Worm (Caenorhabditis elegans) whole organism, L4 larva: ENCODE data around the gene arrd-8.

Experiments
- F10B5.3 ChIP-seq: sonication (generic microtip); optimal IDR thresholded peaks from 2 replicates; lab custom pipeline; 2016; ENCODE audit warnings: mild to moderate bottlenecking, missing genetic modification characterization, missing compliant biosample characterization
- F44E2.7 ChIP-seq: fragments of 200-800 bp; sonication (Bioruptor generic); IDR thresholded peaks from 2 replicates; pipeline ENCODE4 v2.1.2; 2022; ENCODE audit warnings: missing genetic modification characterization, missing compliant biosample characterization
- Y105C5A.15 ChIP-seq: fragments of 200-800 bp; sonication (Bioruptor generic); IDR thresholded peaks from 2 replicates; pipeline ENCODE4 v1.3.6; 2022; ENCODE audit warnings: missing genetic modification characterization, missing compliant biosample characterization
- Y48G9A.11 ChIP-seq: fragments of 200-800 bp; sonication (Bioruptor generic); IDR thresholded peaks from 2 replicates; pipeline ENCODE4 v1.3.6; 2022; ENCODE audit warnings: missing genetic modification reagents, missing genetic modification characterization, missing compliant biosample characterization
- Y75B8A.6 ChIP-seq: fragments of 200-800 bp; sonication (Bioruptor generic); IDR thresholded peaks from 2 replicates; pipeline ENCODE4 v1.3.6; 2022; ENCODE audit warnings: missing genetic modification reagents, missing genetic modification characterization, missing compliant biosample characterization
- ZK337.2 ChIP-seq: fragments of 200-800 bp; sonication (Bioruptor generic); IDR thresholded peaks from 2 replicates; pipeline ENCODE4 v1.3.6; 2022; ENCODE audit warnings: missing genetic modification reagents, missing genetic modification characterization, missing compliant biosample characterization
- ZK546.5 ChIP-seq, 2 experiments: sonication (generic microtip); optimal IDR thresholded peaks; 2 replicates each; lab custom pipeline; 2017; ENCODE audit warnings: missing biosample characterization in 2 of 2, missing genetic modification characterization in 2 of 2
- aha-1 ChIP-seq: fragments of 150-350 bp; peaks from one replicate; lab custom pipeline; 2014; ENCODE audit warnings: missing biosample characterization, missing genetic modification characterization
- ama-1 ChIP-seq: fragments of 150-350 bp; optimal IDR thresholded peaks from 2 replicates; lab custom pipeline; 2014; ENCODE audit warnings: inconsistent platforms, mixed read lengths
- attf-4 ChIP-seq: sonication (generic microtip); optimal IDR thresholded peaks from 3 replicates; lab custom pipeline; 2017; ENCODE audit warnings: missing biosample characterization, missing genetic modification characterization
- ceh-20 ChIP-seq: fragments of 200-800 bp; sonication (Bioruptor generic); IDR thresholded peaks from 2 replicates; pipeline ENCODE4 v1.3.6; 2022; ENCODE audit warnings: missing genetic modification reagents, missing genetic modification characterization, missing compliant biosample characterization
- ceh-32 ChIP-seq: sonication (generic microtip); optimal IDR thresholded peaks from 2 replicates; lab custom pipeline; 2016; ENCODE audit warnings: mild to moderate bottlenecking, missing genetic modification characterization, missing compliant biosample characterization; ENCODE audit not compliant: poor library complexity
- ceh-44 ChIP-seq: fragments of 200-800 bp; sonication (Bioruptor generic); IDR thresholded peaks from 2 replicates; pipeline ENCODE4 v1.3.6; 2022; ENCODE audit warnings: missing genetic modification reagents, missing genetic modification characterization, missing compliant biosample characterization
- ceh-62 ChIP-seq: sonication (generic microtip); optimal IDR thresholded peaks from 2 replicates; lab custom pipeline; 2017; ENCODE audit warnings: missing biosample characterization, missing genetic modification characterization
- ceh-82 ChIP-seq: sonication (generic microtip); optimal IDR thresholded peaks from 2 replicates; lab custom pipeline; 2017; ENCODE audit warnings: missing biosample characterization, missing genetic modification characterization
- daf-12 ChIP-seq: fragments of 150-350 bp; optimal IDR thresholded peaks from 2 replicates; lab custom pipeline; 2014; ENCODE audit warnings: missing biosample characterization, missing genetic modification reagents, missing genetic modification characterization
- daf-8 ChIP-seq: fragments of 200-800 bp; sonication (Bioruptor generic); IDR thresholded peaks from 2 replicates; pipeline ENCODE4 v1.3.6; 2022; ENCODE audit warnings: missing genetic modification characterization, missing compliant biosample characterization
- duxl-1 ChIP-seq: sonication (generic microtip); optimal IDR thresholded peaks from 2 replicates; lab custom pipeline; 2016; ENCODE audit warnings: mild to moderate bottlenecking, missing genetic modification characterization, moderate library complexity, missing compliant biosample characterization; ENCODE audit not compliant: poor library complexity
- dve-1 ChIP-seq: sonication (generic microtip); optimal IDR thresholded peaks from 2 replicates; lab custom pipeline; 2017; ENCODE audit warnings: antibody characterized with exemption, mild to moderate bottlenecking, missing genetic modification characterization, missing compliant biosample characterization; ENCODE audit not compliant: insufficient read depth
- egl-27 ChIP-seq: sonication (generic microtip); optimal IDR thresholded peaks from 3 replicates; lab custom pipeline; 2017; ENCODE audit warnings: missing biosample characterization, missing genetic modification reagents, missing genetic modification characterization
- hif-1 ChIP-seq, 2 experiments: sonication (generic microtip); optimal IDR thresholded peaks; 2 replicates each; lab custom pipeline; 2016 to 2017; ENCODE audit warnings: missing compliant biosample characterization in 2 of 2, missing genetic modification characterization in 2 of 2, missing genetic modification reagents in 2 of 2, missing genotype in 2 of 2, mild to moderate bottlenecking in 1 of 2
- hlh-11 ChIP-seq: fragments of 200-800 bp; sonication (Bioruptor generic); optimal IDR thresholded peaks from 2 replicates; lab custom pipeline; 2018; ENCODE audit warnings: mild to moderate bottlenecking, missing genetic modification characterization, missing compliant biosample characterization
- jun-1 ChIP-seq: fragments of 150-350 bp; optimal IDR thresholded peaks from 2 replicates; lab custom pipeline; 2014; ENCODE audit warnings: missing biosample characterization, missing genetic modification reagents, missing genetic modification characterization
- lin-15B ChIP-seq: fragments of 150-350 bp; sonication (generic microtip); optimal IDR thresholded peaks from 3 replicates; lab custom pipeline; 2014; ENCODE audit warnings: missing biosample characterization, missing genetic modification characterization
- lin-38 ChIP-seq: fragments of 200-800 bp; sonication (Bioruptor generic); IDR thresholded peaks from 2 replicates; pipeline ENCODE4 v1.3.6; 2022; ENCODE audit warnings: missing genetic modification reagents, missing genetic modification characterization, missing compliant biosample characterization
- lin-39 ChIP-seq: fragments of 150-350 bp; optimal IDR thresholded peaks from 2 replicates; lab custom pipeline; 2014; ENCODE audit warnings: missing biosample characterization, missing genetic modification reagents, missing genetic modification characterization
- lir-3 ChIP-seq: sonication (generic microtip); optimal IDR thresholded peaks from 2 replicates; lab custom pipeline; 2016; ENCODE audit warnings: mild to moderate bottlenecking, missing genetic modification characterization, missing compliant biosample characterization
- lsy-2 ChIP-seq, 2 experiments: fragments of 150-350 bp in 1 of 2; sonication (generic microtip) in 1 of 2; optimal IDR thresholded peaks; 2 replicates each; lab custom pipeline; 2014 to 2017; ENCODE audit warnings: missing biosample characterization in 2 of 2, missing genetic modification characterization in 2 of 2
- madf-9 ChIP-seq: fragments of 200-800 bp; sonication (Bioruptor generic); conservative IDR thresholded peaks from 2 replicates; pipeline ENCODE4 v1.3.6; 2022; ENCODE audit warnings: missing genetic modification reagents, missing genetic modification characterization, missing compliant biosample characterization
- mdt-29 ChIP-seq: fragments of 200-800 bp; sonication (Bioruptor generic); IDR thresholded peaks from 2 replicates; pipeline ENCODE4 v1.3.6; 2022; ENCODE audit warnings: missing genetic modification reagents, missing genetic modification characterization, missing compliant biosample characterization
- mep-1 ChIP-seq: fragments of 150-350 bp; sonication (generic microtip); optimal IDR thresholded peaks from 3 replicates; lab custom pipeline; 2014; ENCODE audit warnings: missing biosample characterization, missing genetic modification characterization
- mes-2 ChIP-seq: sonication (generic microtip); optimal IDR thresholded peaks from 2 replicates; lab custom pipeline; 2016; ENCODE audit warnings: missing genotype, mild to moderate bottlenecking, missing genetic modification characterization, missing compliant biosample characterization; ENCODE audit not compliant: poor library complexity, severe bottlenecking
- mxl-3 ChIP-seq: fragments of 200-800 bp; sonication (Bioruptor generic); optimal IDR thresholded peaks from 2 replicates; lab custom pipeline; 2018; ENCODE audit warnings: mild to moderate bottlenecking, missing genetic modification characterization, missing compliant biosample characterization
- nhr-25 ChIP-seq: sonication (generic microtip); optimal IDR thresholded peaks from 2 replicates; lab custom pipeline; 2017; ENCODE audit warnings: missing genetic modification characterization, mild to moderate bottlenecking, missing compliant biosample characterization, antibody characterized with exemption, moderate library complexity, borderline replicate concordance; ENCODE audit not compliant: insufficient read depth
- nhr-28 ChIP-seq: fragments of 150-350 bp; optimal IDR thresholded peaks from 2 replicates; lab custom pipeline; 2014; ENCODE audit warnings: missing biosample characterization, missing genetic modification characterization
- nhr-42 ChIP-seq: fragments of 200-800 bp; sonication (Bioruptor generic); IDR thresholded peaks from 2 replicates; pipeline ENCODE4 v1.3.6; 2022; ENCODE audit warnings: missing genetic modification characterization, missing compliant biosample characterization
- nhr-6 ChIP-seq: fragments of 150-350 bp; optimal IDR thresholded peaks from 2 replicates; lab custom pipeline; 2014; ENCODE audit warnings: missing biosample characterization, missing genetic modification characterization
- nhr-77 ChIP-seq: fragments of 150-350 bp; optimal IDR thresholded peaks from 2 replicates; lab custom pipeline; 2014; ENCODE audit warnings: missing biosample characterization, missing genetic modification characterization
- pha-4 ChIP-seq, 2 experiments: fragments of 150-350 bp in 1 of 2; fragments of 200-800 bp in 1 of 2; sonication (Bioruptor generic) in 1 of 2; IDR thresholded peaks in 1 of 2; optimal IDR thresholded peaks in 1 of 2; 2 replicates each; pipeline versions ENCODE4 v1.3.6 to Lab custom; 2014 to 2022; ENCODE audit warnings: missing genetic modification characterization in 2 of 2, missing genetic modification reagents in 2 of 2, missing biosample characterization in 1 of 2, missing compliant biosample characterization in 1 of 2
- rbr-2 ChIP-seq: sonication (generic microtip); optimal IDR thresholded peaks from 2 replicates; lab custom pipeline; 2016; ENCODE audit warnings: missing genotype, missing genetic modification characterization, missing compliant biosample characterization
- sdz-12 ChIP-seq: fragments of 200-800 bp; sonication (Bioruptor generic); optimal IDR thresholded peaks from 2 replicates; lab custom pipeline; 2018; ENCODE audit warnings: mild to moderate bottlenecking, missing genetic modification characterization, missing compliant biosample characterization
- set-16 ChIP-seq: fragments of 200-800 bp; sonication (Bioruptor generic); IDR thresholded peaks from 2 replicates; pipeline ENCODE4 v1.3.6; 2022; ENCODE audit warnings: missing genetic modification reagents, missing genetic modification characterization, missing compliant biosample characterization
- snpc-1.2 ChIP-seq: fragments of 200-800 bp; sonication (Bioruptor generic); IDR thresholded peaks from 2 replicates; pipeline ENCODE4 v1.3.6; 2022; ENCODE audit warnings: missing genetic modification reagents, missing genetic modification characterization, missing compliant biosample characterization
- snpc-4 ChIP-seq: fragments of 150-350 bp; optimal IDR thresholded peaks from 2 replicates; lab custom pipeline; 2014; ENCODE audit warnings: missing biosample characterization, missing genetic modification characterization
- tag-97 ChIP-seq: fragments of 200-800 bp; sonication (Bioruptor generic); IDR thresholded peaks from 2 replicates; pipeline ENCODE4 v1.3.6; 2022; ENCODE audit warnings: missing genetic modification characterization, missing compliant biosample characterization
- tra-1 ChIP-seq: fragments of 200-800 bp; sonication (Bioruptor generic); IDR thresholded peaks from 2 replicates; pipeline ENCODE4 v1.3.6; 2022; ENCODE audit warnings: missing genetic modification reagents, missing genetic modification characterization, missing compliant biosample characterization
- unc-130 ChIP-seq: sonication (generic microtip); optimal IDR thresholded peaks from 2 replicates; lab custom pipeline; 2016; ENCODE audit warnings: missing genetic modification reagents, missing genetic modification characterization, missing compliant biosample characterization
- unc-62 ChIP-seq, 3 experiments: fragments of 150-350 bp in 1 of 3; sonication (generic microtip); optimal IDR thresholded peaks in 2 of 3; peaks in 1 of 3; 1 replicate in 1 of 3; 2 replicates in 2 of 3; lab custom pipeline; 2014 to 2017; ENCODE audit warnings: missing biosample characterization in 3 of 3, missing genetic modification characterization in 3 of 3, missing genetic modification reagents in 3 of 3, missing genotype in 1 of 3
- zfp-3 ChIP-seq: fragments of 200-800 bp; sonication (Bioruptor generic); conservative IDR thresholded peaks from 2 replicates; pipeline ENCODE4 v1.3.6; 2022; ENCODE audit warnings: missing genetic modification reagents, missing genetic modification characterization, missing compliant biosample characterization
- zip-2 ChIP-seq: fragments of 150-350 bp; optimal IDR thresholded peaks from 2 replicates; lab custom pipeline; 2014; ENCODE audit warnings: missing biosample characterization, missing genetic modification characterization

arrd-8 gene

DNA sequence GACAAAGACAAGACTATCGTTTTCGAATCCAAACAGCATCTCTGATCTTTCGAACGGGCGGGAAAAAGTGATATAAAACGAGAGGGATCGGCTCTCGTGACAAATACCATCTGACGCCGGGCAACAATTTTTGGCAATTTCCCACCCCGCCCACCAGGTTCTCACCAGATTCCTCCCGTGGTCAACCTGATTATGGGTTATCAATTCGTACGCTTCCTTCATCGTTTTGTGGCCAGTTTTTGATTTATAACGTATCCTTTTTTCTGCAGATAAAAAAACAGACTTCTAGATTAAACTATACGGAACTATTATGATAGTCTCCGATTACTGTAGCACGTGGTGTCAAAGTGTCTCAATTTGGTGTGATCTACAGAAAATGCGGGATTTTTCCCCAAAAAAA lies 12.0 kb upstream of the arrd-8 start (continued):
- no peak for TF ChIP-seq jun-1 (tag; lab: Kevin White, UChicago)
- TF ChIP-seq rbr-2 (tag; lab: Kevin White, UChicago), result no peak
- TF ChIP-seq ceh-32 (tag; lab: Kevin White, UChicago), result no peak
- TF ChIP-seq mes-2 (tag; lab: Kevin White, UChicago), result no peak
- TF ChIP-seq F10B5.3 (tag; lab: Kevin White, UChicago), result no peak
- no peak for TF ChIP-seq ZK337.2
- TF ChIP-seq madf-9 (GFP tag; lab: Robert Waterston, UW), result no peak
- TF ChIP-seq lin-38 (GFP tag; lab: Robert Waterston, UW), result no peak
- TF ChIP-seq nhr-28, result peak; percentile 39
- peak; percentile 41 for TF ChIP-seq mxl-3 (GFP tag; lab: Kevin White, UChicago)
- TF ChIP-seq daf-8 (GFP tag; lab: Robert Waterston, UW), result no peak
- TF ChIP-seq Y75B8A.6, result no peak
- 0 out of 2 replicates have a peak, but pooled peaks have one; percentile 41 for TF ChIP-seq zfp-3 (GFP tag; lab: Robert Waterston, UW)
- no peak for TF ChIP-seq nhr-42 (GFP tag; lab: Robert Waterston, UW)
- peak; percentile 35 for TF ChIP-seq dve-1 (tag; lab: Kevin White, UChicago)
- TF ChIP-seq attf-4 (tag; lab: Kevin White, UChicago), result no peak
- TF ChIP-seq mep-1 (tag; lab: Kevin White, UChicago), result no peak
- no peak for TF ChIP-seq tra-1 (GFP tag; lab: Robert Waterston, UW)
- TF ChIP-seq nhr-77 (tag; lab: Kevin White, UChicago), result no peak
- TF ChIP-seq sdz-12 (GFP tag; lab: Kevin White, UChicago), result no peak
- TF ChIP-seq ceh-82 (tag; lab: Kevin White, UChicago), result no peak
- no peak for TF ChIP-seq lin-39
- no peak for TF ChIP-seq lir-3 (tag; lab: Kevin White, UChicago)
- no peak for TF ChIP-seq egl-27
- no peak for TF ChIP-seq ceh-62 (tag; lab: Kevin White, UChicago)
- peak; percentile 61 for TF ChIP-seq aha-1 (tag; lab: Kevin White, UChicago)
- TF ChIP-seq unc-62 (GFP tag; optimal IDR thresholded peaks at IDR 0.05 in 1 of 2; lab: Kevin White, UChicago), result no peak
- no peak for TF ChIP-seq unc-62 (tag; optimal IDR thresholded peaks at IDR 0.05; lab: Kevin White, UChicago)
- TF ChIP-seq duxl-1 (tag; lab: Kevin White, UChicago), result no peak
- 0 out of 2 replicates have a peak, but pooled peaks have one; percentile 26 for TF ChIP-seq set-16 (GFP tag; lab: Robert Waterston, UW)
- TF ChIP-seq F44E2.7 (GFP tag; lab: Robert Waterston, UW), result no peak
- TF ChIP-seq Y105C5A.15, result no peak
- TF ChIP-seq lsy-2 (tag; optimal IDR thresholded peaks at IDR 0.05; lab: Kevin White, UChicago), result peak in 1 of 2 experiments; percentile 15
- no peak for TF ChIP-seq daf-12
- TF ChIP-seq tag-97, result no peak
- peak; percentile 44; the same call in 1 of the 2 replicates for TF ChIP-seq mdt-29 (GFP tag; lab: Robert Waterston, UW)
- TF ChIP-seq pha-4 (GFP tag; IDR thresholded peaks at IDR 0.05; lab: Robert Waterston, UW), result no peak
- no peak for TF ChIP-seq pha-4 (tag; optimal IDR thresholded peaks at IDR 0.05; lab: Kevin White, UChicago)
- no peak for TF ChIP-seq ama-1
- TF ChIP-seq unc-130 (GFP tag; lab: Kevin White, UChicago), result no peak
- TF ChIP-seq nhr-25, result no peak
- TF ChIP-seq snpc-1.2, result no peak
- peak; percentile 78 for TF ChIP-seq hlh-11 (tag; lab: Kevin White, UChicago)
- TF ChIP-seq ceh-44, result no peak
- TF ChIP-seq Y48G9A.11, result no peak
- no peak for TF ChIP-seq lin-15B (tag; lab: Kevin White, UChicago)
- TF ChIP-seq ZK546.5 (tag; optimal IDR thresholded peaks at IDR 0.05; lab: Kevin White, UChicago), result no peak
- no peak for TF ChIP-seq hif-1 (tag; optimal IDR thresholded peaks at IDR 0.05; lab: Kevin White, UChicago)
- TF ChIP-seq ceh-20 (GFP tag; lab: Robert Waterston, UW), result no peak
- TF ChIP-seq snpc-4 (tag; lab: Kevin White, UChicago), result no peak
- no peak for TF ChIP-seq nhr-6 (tag; lab: Kevin White, UChicago)
- no peak for TF ChIP-seq zip-2 (tag; lab: Kevin White, UChicago)
